Fruit fly (Drosophila melanogaster) whole organism, embryonic: ENCODE results near the gene Ugt35A1.

ENCODE experiments used
- Adf1 ChIP-seq: fragments of 200-800 bp; sonication (Bioruptor generic); IDR thresholded peaks from 2 replicates; pipeline ENCODE4 v1.3.6; 2022; ENCODE audit warnings: missing biosample characterization, missing genetic modification characterization
- Aef1 ChIP-seq: fragments of 200-800 bp; sonication (Bioruptor generic); IDR thresholded peaks from 3 replicates; pipeline ENCODE4 v1.3.6; 2022; ENCODE audit warnings: missing biosample characterization, missing genetic modification characterization
- CG12104 ChIP-seq: fragments of 200-800 bp; sonication (Bioruptor generic); optimal IDR thresholded peaks from 3 replicates; lab custom pipeline; 2016; ENCODE audit warnings: missing biosample characterization, missing genetic modification characterization
- CG12299 ChIP-seq: fragments of 200-800 bp; sonication (Bioruptor generic); optimal IDR thresholded peaks from 2 replicates; lab custom pipeline; 2018; ENCODE audit warnings: missing biosample characterization, mild to moderate bottlenecking, missing genetic modification characterization
- CG14014 ChIP-seq: fragments of 200-800 bp; sonication (Bioruptor generic); IDR thresholded peaks from 2 replicates; pipeline ENCODE4 v1.3.6; 2022; ENCODE audit warnings: missing biosample characterization, missing genetic modification characterization
- CG14667 ChIP-seq: fragments of 200-800 bp; sonication (Bioruptor generic); IDR thresholded peaks from 2 replicates; pipeline ENCODE4 v1.3.6; 2022; ENCODE audit warnings: missing biosample characterization, missing genetic modification characterization
- CG14710 ChIP-seq: fragments of 200-800 bp; sonication (Bioruptor generic); optimal IDR thresholded peaks from 3 replicates; lab custom pipeline; 2019; ENCODE audit warnings: missing biosample characterization, mild to moderate bottlenecking, missing genetic modification characterization, moderate library complexity
- CG1602 ChIP-seq: fragments of 200-800 bp; sonication (Bioruptor generic); optimal IDR thresholded peaks from 3 replicates; lab custom pipeline; 2016; ENCODE audit warnings: missing biosample characterization, missing genetic modification characterization
- CG17912 ChIP-seq: fragments of 200-800 bp; sonication (Bioruptor generic); optimal IDR thresholded peaks from 2 replicates; lab custom pipeline; 2018; ENCODE audit warnings: missing biosample characterization, mild to moderate bottlenecking, missing genetic modification characterization
- CG32532 ChIP-seq: fragments of 200-800 bp; sonication (Bioruptor generic); IDR thresholded peaks from 2 replicates; pipeline ENCODE4 v1.3.6; 2022; ENCODE audit warnings: missing biosample characterization, missing genetic modification characterization
- CG32772 ChIP-seq: fragments of 200-800 bp; sonication (Bioruptor generic); IDR thresholded peaks from 2 replicates; pipeline ENCODE4 v1.3.6; 2022; ENCODE audit warnings: missing biosample characterization, missing genetic modification characterization
- CG33213 ChIP-seq: fragments of 200-800 bp; sonication (Bioruptor generic); optimal IDR thresholded peaks from 3 replicates; lab custom pipeline; 2016; ENCODE audit warnings: missing biosample characterization, missing genetic modification characterization
- CG3726 ChIP-seq: fragments of 200-800 bp; sonication (Bioruptor generic); IDR thresholded peaks from 3 replicates; pipeline ENCODE4, ENCODE4 v1.3.6; 2022; ENCODE audit warnings: missing biosample characterization, missing genetic modification characterization
- CG3995 ChIP-seq: fragments of 200-800 bp; sonication (Bioruptor generic); optimal IDR thresholded peaks from 3 replicates; lab custom pipeline; 2016; ENCODE audit warnings: missing biosample characterization, missing genetic modification characterization
- CG4282 ChIP-seq: fragments of 200-800 bp; sonication (Bioruptor generic); optimal IDR thresholded peaks from 2 replicates; lab custom pipeline; 2016; ENCODE audit warnings: missing biosample characterization, missing genetic modification characterization
- CG6254 ChIP-seq: fragments of 200-800 bp; sonication (Bioruptor generic); optimal IDR thresholded peaks from 3 replicates; lab custom pipeline; 2017; ENCODE audit warnings: mild to moderate bottlenecking, missing biosample characterization, missing genetic modification reagents, missing genetic modification characterization
- CG7745 ChIP-seq: fragments of 200-800 bp; sonication (Bioruptor generic); optimal IDR thresholded peaks from 2 replicates; lab custom pipeline; 2018; ENCODE audit warnings: missing biosample characterization, mild to moderate bottlenecking, missing genetic modification characterization, moderate library complexity
- CG7786 ChIP-seq: fragments of 200-800 bp; sonication (Bioruptor generic); optimal IDR thresholded peaks from 2 replicates; lab custom pipeline; 2016; ENCODE audit warnings: missing biosample characterization, missing genetic modification characterization
- CG7987 ChIP-seq: fragments of 200-800 bp; sonication (Bioruptor generic); optimal IDR thresholded peaks from 2 replicates; lab custom pipeline; 2018; ENCODE audit warnings: missing biosample characterization, mild to moderate bottlenecking, missing genetic modification characterization, moderate library complexity
- CG8765 ChIP-seq: fragments of 200-800 bp; sonication (Bioruptor generic); IDR thresholded peaks from 2 replicates; pipeline ENCODE4 v1.3.6; 2022; ENCODE audit warnings: missing biosample characterization, missing genetic modification characterization
- CG9797 ChIP-seq: fragments of 200-800 bp; sonication (Bioruptor generic); optimal IDR thresholded peaks from 3 replicates; lab custom pipeline; 2018; ENCODE audit warnings: missing biosample characterization, mild to moderate bottlenecking, missing genetic modification characterization
- CkIIα-i1 ChIP-seq: fragments of 200-800 bp; sonication (Bioruptor generic); IDR thresholded peaks from 2 replicates; pipeline ENCODE4 v1.3.6; 2022; ENCODE audit warnings: missing biosample characterization, missing genetic modification characterization
- CrebB ChIP-seq: fragments of 200-800 bp; sonication (Bioruptor generic); optimal IDR thresholded peaks from 3 replicates; lab custom pipeline; 2018; ENCODE audit warnings: missing biosample characterization, mild to moderate bottlenecking, missing genetic modification characterization
- D19A ChIP-seq: fragments of 200-800 bp; optimal IDR thresholded peaks from 3 replicates; lab custom pipeline; 2019; ENCODE audit warnings: missing biosample characterization, mild to moderate bottlenecking, missing genetic modification characterization, moderate library complexity
- Doc2 ChIP-seq: fragments of 200-800 bp; sonication (Bioruptor generic); IDR thresholded peaks from 2 replicates; pipeline ENCODE4 v1.3.6; 2022; ENCODE audit warnings: missing biosample characterization, missing genetic modification characterization
- E2f1 ChIP-seq: fragments of 200-800 bp; sonication (Bioruptor generic); IDR thresholded peaks from 2 replicates; pipeline ENCODE4 v1.3.6; 2022; ENCODE audit warnings: missing biosample characterization, missing genetic modification characterization
- Eip74EF ChIP-seq, 2 experiments: fragments of 200-800 bp in 1 of 2; fragments of >200 bp in 1 of 2; sonication (Bioruptor generic) in 1 of 2; optimal IDR thresholded peaks; 2 replicates each; lab custom pipeline; 2017 to 2019; ENCODE audit warnings: missing biosample characterization in 2 of 2, missing genetic modification characterization in 2 of 2, mild to moderate bottlenecking in 1 of 2, moderate library complexity in 1 of 2
- Elba2 ChIP-seq: fragments of 200-800 bp; sonication (Bioruptor generic); optimal IDR thresholded peaks from 3 replicates; lab custom pipeline; 2016; ENCODE audit warnings: missing biosample characterization, missing genetic modification characterization
- Optix ChIP-seq: fragments of 200-800 bp; sonication (Bioruptor generic); IDR thresholded peaks from 3 replicates; pipeline ENCODE4 v1.3.6; 2022; ENCODE audit warnings: missing biosample characterization, missing genetic modification characterization
- Ravus ChIP-seq: fragments of 200-800 bp; sonication (Bioruptor generic); IDR thresholded peaks from 2 replicates; pipeline ENCODE4 v1.3.6; 2022; ENCODE audit warnings: missing biosample characterization, missing genetic modification characterization
- Rfx ChIP-seq: fragments of 200-800 bp; sonication (Bioruptor generic); IDR thresholded peaks from 2 replicates; pipeline ENCODE4 v1.3.6; 2022; ENCODE audit warnings: missing biosample characterization, missing genetic modification characterization
- Sox100B ChIP-seq: fragments of 200-800 bp; sonication (Bioruptor generic); optimal IDR thresholded peaks from 3 replicates; lab custom pipeline; 2018; ENCODE audit warnings: missing biosample characterization, mild to moderate bottlenecking, missing genetic modification characterization
- TFAM ChIP-seq: fragments of 200-800 bp; sonication (Bioruptor generic); optimal IDR thresholded peaks from 2 replicates; lab custom pipeline; 2017; ENCODE audit warnings: missing biosample characterization, missing genetic modification characterization, inconsistent platforms
- ab ChIP-seq: fragments of 200-800 bp; sonication (Bioruptor generic); optimal IDR thresholded peaks from 2 replicates; lab custom pipeline; 2016; ENCODE audit warnings: missing biosample characterization, missing genetic modification characterization
- aop ChIP-seq: fragments of 200-800 bp; sonication (Bioruptor generic); IDR thresholded peaks from 2 replicates; pipeline ENCODE4 v1.3.6; 2022; ENCODE audit warnings: missing biosample characterization, missing genetic modification characterization
- corto ChIP-seq: fragments of 200-800 bp; sonication (Bioruptor generic); optimal IDR thresholded peaks from 2 replicates; lab custom pipeline; 2016; ENCODE audit warnings: missing biosample characterization, mild to moderate bottlenecking, missing genetic modification characterization, moderate library complexity
- dmrt11E ChIP-seq: fragments of 200-800 bp; sonication (Bioruptor generic); optimal IDR thresholded peaks from 3 replicates; lab custom pipeline; 2018; ENCODE audit warnings: missing biosample characterization, mild to moderate bottlenecking, missing genetic modification characterization, moderate library complexity
- ems ChIP-seq: fragments of 200-800 bp; sonication (Bioruptor generic); optimal IDR thresholded peaks from 3 replicates; lab custom pipeline; 2016; ENCODE audit warnings: missing biosample characterization, missing genetic modification characterization
- fd3F ChIP-seq: fragments of 200-800 bp; sonication (Bioruptor generic); optimal IDR thresholded peaks from 2 replicates; lab custom pipeline; 2018; ENCODE audit warnings: missing biosample characterization, mild to moderate bottlenecking, missing genetic modification characterization, moderate library complexity
- fru ChIP-seq: fragments of >200 bp; optimal IDR thresholded peaks from 2 replicates; lab custom pipeline; 2017
- gro ChIP-seq: fragments of 200-800 bp; sonication (Bioruptor generic); optimal IDR thresholded peaks from 2 replicates; lab custom pipeline; 2016; ENCODE audit warnings: missing biosample characterization, missing genetic modification characterization
- ham ChIP-seq: fragments of 200-800 bp; sonication (Bioruptor generic); IDR thresholded peaks from 2 replicates; pipeline ENCODE4 v1.3.6; 2022; ENCODE audit warnings: missing biosample characterization, missing genetic modification characterization
- ind ChIP-seq: fragments of 200-800 bp; sonication (Bioruptor generic); optimal IDR thresholded peaks from 3 replicates; lab custom pipeline; 2016; ENCODE audit warnings: missing biosample characterization, missing genetic modification characterization
- inv ChIP-seq: fragments of 200-800 bp; sonication (Bioruptor generic); IDR thresholded peaks from 2 replicates; pipeline ENCODE4 v1.3.6; 2022; ENCODE audit warnings: missing biosample characterization, missing genetic modification characterization; ENCODE audit not compliant: partially characterized antibody
- klu ChIP-seq: fragments of 200-800 bp; sonication (Bioruptor generic); IDR thresholded peaks from 2 replicates; pipeline ENCODE4 v1.3.6; 2022; ENCODE audit warnings: missing biosample characterization, missing genetic modification characterization
- lab ChIP-seq: fragments of 200-800 bp; sonication (Bioruptor generic); optimal IDR thresholded peaks from 3 replicates; lab custom pipeline; 2017; ENCODE audit warnings: missing biosample characterization, missing genetic modification characterization, mild to moderate bottlenecking, moderate library complexity, missing genetic modification reagents
- maf-S ChIP-seq: fragments of 200-800 bp; sonication (Bioruptor generic); optimal IDR thresholded peaks from 2 replicates; lab custom pipeline; 2016; ENCODE audit warnings: missing biosample characterization, missing genetic modification characterization
- nerfin-1 ChIP-seq: fragments of 200-800 bp; sonication (Bioruptor generic); optimal IDR thresholded peaks from 3 replicates; lab custom pipeline; 2019; ENCODE audit warnings: missing biosample characterization, mild to moderate bottlenecking, missing genetic modification characterization, moderate library complexity
- org-1 ChIP-seq: fragments of 200-800 bp; sonication (Bioruptor generic); optimal IDR thresholded peaks from 2 replicates; lab custom pipeline; 2017; ENCODE audit warnings: missing biosample characterization, missing genetic modification characterization
- pho ChIP-seq: fragments of 200-800 bp; sonication (Bioruptor generic); optimal IDR thresholded peaks from 2 replicates; lab custom pipeline; 2016; ENCODE audit warnings: missing biosample characterization, missing genetic modification characterization
- pnt ChIP-seq: fragments of 200-800 bp; sonication (Bioruptor generic); optimal IDR thresholded peaks from 3 replicates; lab custom pipeline; 2016; ENCODE audit warnings: missing biosample characterization, missing genetic modification characterization
- usp ChIP-seq: fragments of >200 bp; optimal IDR thresholded peaks from 2 replicates; lab custom pipeline; 2017; ENCODE audit warnings: missing biosample characterization, missing genetic modification characterization

Ugt35A1 gene

dm6 chr3R:11216156-11216630 lies 43.7 kb upstream of the Ugt35A1 start, which contains the start of the genes RpS25 and CG4820 (continued):
- TF ChIP-seq Adf1 (GFP tag; lab: Robert Waterston, UW) (peak; percentile 62), org-1 (GFP tag; lab: Kevin White, UChicago) (peak; percentile 93), pho (peak; percentile 94), Ravus (GFP tag; lab: Robert Waterston, UW) (peak; percentile 15), CG3726 (GFP tag; lab: Robert Waterston, UW) (no peak), CG32772 (GFP tag; lab: Robert Waterston, UW) (peak; percentile 79), E2f1 (peak; percentile 78), corto (GFP tag; lab: Kevin White, UChicago) (no peak), fru (no peak), Eip74EF (GFP tag; optimal IDR thresholded peaks at IDR 0.05; lab: Kevin White, UChicago) (peak in 1 of 2 experiments; percentile 84), Aef1 (GFP tag; lab: Robert Waterston, UW) (peak; percentile 59; the same call in 2 of the 3 replicates), CG8765 (no peak), CG17912 (peak; percentile 95), CG4282 (GFP tag; lab: Kevin White, UChicago) (peak; percentile 62), Doc2 (peak; percentile 50), aop (GFP tag; lab: Robert Waterston, UW) (0 out of 2 replicates have a peak, but pooled peaks have one; percentile 15), Sox100B (GFP tag; lab: Kevin White, UChicago) (peak; percentile 92), usp (no peak), ab (GFP tag; lab: Kevin White, UChicago) (no peak), CG9797 (GFP tag; lab: Kevin White, UChicago) (peak; percentile 99), CG7987 (peak; percentile 98), Elba2 (GFP tag; lab: Kevin White, UChicago) (peak; percentile 52), CG14014 (GFP tag; lab: Robert Waterston, UW) (peak; percentile 79), TFAM (GFP tag; lab: Kevin White, UChicago) (peak; percentile 73), CG1602 (GFP tag; lab: Kevin White, UChicago) (peak; percentile 61), maf-S (GFP tag; lab: Kevin White, UChicago) (peak; percentile 88), nerfin-1 (tag; lab: Kevin White, UChicago) (peak; percentile 91), Rfx (GFP tag; lab: Robert Waterston, UW) (peak; percentile 93), fd3F (GFP tag; lab: Kevin White, UChicago) (peak; percentile 85), gro (GFP tag; lab: Kevin White, UChicago) (peak; percentile 94), CG12104 (peak; percentile 93), pnt (peak; percentile 28), D19A (tag; lab: Kevin White, UChicago) (peak; percentile 65), Optix (GFP tag; lab: Robert Waterston, UW) (peak; percentile 81), ems (GFP tag; lab: Kevin White, UChicago) (peak; percentile 79), CG14710 (tag; lab: Kevin White, UChicago) (peak; percentile 96), CG7745 (tag; lab: Kevin White, UChicago) (peak; percentile 39), CG33213 (GFP tag; lab: Kevin White, UChicago) (peak; percentile 96), CrebB (tag; lab: Kevin White, UChicago) (peak; percentile 97), CkIIα-i1 (GFP tag; lab: Robert Waterston, UW) (no peak), CG12299 (peak; percentile 90), inv (GFP tag; lab: Robert Waterston, UW) (peak; percentile 78), lab (GFP tag; lab: Kevin White, UChicago) (peak; percentile 97), ind (GFP tag; lab: Kevin White, UChicago) (peak; percentile 72), CG32532 (peak; percentile 89), CG14667 (peak; percentile 65; the same call in 1 of the 2 replicates), CG3995 (peak; percentile 79), ham (GFP tag; lab: Robert Waterston, UW) (peak; percentile 55; the same call in 1 of the 2 replicates), dmrt11E (tag; lab: Kevin White, UChicago) (peak; percentile 85), CG6254 (peak; percentile 74), klu (peak; percentile 59), CG7786 (GFP tag; lab: Kevin White, UChicago) (peak; percentile 81)
